Worm (Caenorhabditis elegans): ENCODE results near the gene nhr-140.

DNA sequence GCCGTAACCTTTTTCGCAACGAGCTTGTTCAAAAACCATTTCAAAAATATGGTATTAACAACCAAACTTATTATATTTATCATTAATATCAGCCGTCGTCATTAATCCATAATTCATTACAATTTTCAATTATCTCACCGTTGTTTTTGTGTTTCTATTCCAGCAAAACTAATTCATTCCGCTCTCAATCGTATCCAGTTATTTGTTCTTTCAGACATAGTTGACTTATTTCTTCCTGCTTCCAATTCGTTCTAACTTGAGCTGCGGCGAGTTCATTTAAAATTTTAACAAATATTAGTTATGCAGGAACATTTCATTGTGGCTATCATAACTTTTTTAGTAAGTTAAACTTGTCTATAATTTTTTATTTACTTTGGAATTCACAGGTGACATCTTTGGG lies 13.4 kb downstream of the nhr-140 start, which contains the start of gene srx-16:
- TF ChIP-seq nhr-11 (tag; optimal IDR thresholded peaks at IDR 0.05) (no peak), fos-1 (tag; optimal IDR thresholded peaks at IDR 0.05) (no peak), nhr-77 (tag; optimal IDR thresholded peaks at IDR 0.05) (no peak), ztf-4 (tag; optimal IDR thresholded peaks at IDR 0.05) (no peak), nhr-10 (tag; optimal IDR thresholded peaks at IDR 0.05) (no peak), R02D3.7 (tag; optimal IDR thresholded peaks at IDR 0.05) (no peak), blmp-1 (tag; optimal IDR thresholded peaks at IDR 0.05; ENCODE audit: insufficient read depth) (no peak), elt-1 (tag; optimal IDR thresholded peaks at IDR 0.05) (no peak), nhr-6 (tag; optimal IDR thresholded peaks at IDR 0.05) (no peak), snpc-4 (tag; optimal IDR thresholded peaks at IDR 0.05) (no peak), ztf-11 (tag; optimal IDR thresholded peaks at IDR 0.05) (no peak), elt-3 (tag; optimal IDR thresholded peaks at IDR 0.05) (no peak), unc-39 (tag; optimal IDR thresholded peaks at IDR 0.05) (no peak)
